Worm (Caenorhabditis elegans) whole organism, late embryonic: ENCODE results near the gene degl-1.

ENCODE experiments used
- C08G9.2 ChIP-seq: sonication (generic microtip); optimal IDR thresholded peaks from 2 replicates; lab custom pipeline; 2016; ENCODE audit warnings: mild to moderate bottlenecking, missing genetic modification characterization, moderate library complexity, missing compliant biosample characterization
- K09A11.1 ChIP-seq: sonication (generic microtip); optimal IDR thresholded peaks from 2 replicates; lab custom pipeline; 2017; ENCODE audit warnings: antibody characterized with exemption, mild to moderate bottlenecking, missing genetic modification characterization, missing compliant biosample characterization; ENCODE audit not compliant: insufficient read depth
- ama-1 ChIP-seq: fragments of 150-350 bp; optimal IDR thresholded peaks from 2 replicates; lab custom pipeline; 2014
- ceh-18 ChIP-seq: sonication (generic microtip); optimal IDR thresholded peaks from 2 replicates; lab custom pipeline; 2016; ENCODE audit warnings: missing genetic modification characterization, missing compliant biosample characterization
- ceh-2 ChIP-seq: sonication (generic microtip); optimal IDR thresholded peaks from 2 replicates; lab custom pipeline; 2016; ENCODE audit warnings: missing genotype, missing genetic modification characterization, missing compliant biosample characterization
- ceh-24 ChIP-seq: sonication (generic microtip); optimal IDR thresholded peaks from 2 replicates; lab custom pipeline; 2016; ENCODE audit warnings: mild to moderate bottlenecking, missing genetic modification characterization, missing compliant biosample characterization
- ceh-31 ChIP-seq: sonication (generic microtip); optimal IDR thresholded peaks from 2 replicates; lab custom pipeline; 2016; ENCODE audit warnings: missing genetic modification characterization, missing compliant biosample characterization
- ceh-45 ChIP-seq: fragments of 200-800 bp; sonication (Bioruptor generic); IDR thresholded peaks from 2 replicates; pipeline ENCODE4 v1.3.6; 2022; ENCODE audit warnings: missing genetic modification reagents, missing genetic modification characterization, missing compliant biosample characterization
- ceh-48 ChIP-seq: sonication (generic microtip); optimal IDR thresholded peaks from 2 replicates; lab custom pipeline; 2016; ENCODE audit warnings: missing genetic modification characterization, inconsistent platforms, missing compliant biosample characterization
- ceh-9 ChIP-seq: sonication (generic microtip); optimal IDR thresholded peaks from 2 replicates; lab custom pipeline; 2016; ENCODE audit warnings: mild to moderate bottlenecking, missing genetic modification characterization, inconsistent platforms, missing compliant biosample characterization
- dve-1 ChIP-seq: sonication (generic microtip); optimal IDR thresholded peaks from 2 replicates; lab custom pipeline; 2017; ENCODE audit warnings: antibody characterized with exemption, mild to moderate bottlenecking, missing genetic modification characterization, missing compliant biosample characterization
- elt-2 ChIP-seq: sonication (generic microtip); optimal IDR thresholded peaks from 2 replicates; lab custom pipeline; 2016; ENCODE audit warnings: missing genetic modification reagents, missing genetic modification characterization, missing compliant biosample characterization
- elt-4 ChIP-seq: sonication (generic microtip); optimal IDR thresholded peaks from 2 replicates; lab custom pipeline; 2016; ENCODE audit warnings: missing genetic modification characterization, missing compliant biosample characterization
- gmeb-2 ChIP-seq: sonication (generic microtip); optimal IDR thresholded peaks from 2 replicates; lab custom pipeline; 2016; ENCODE audit warnings: missing genetic modification characterization, inconsistent platforms, missing compliant biosample characterization
- hlh-30 ChIP-seq: sonication (generic microtip); optimal IDR thresholded peaks from 2 replicates; lab custom pipeline; 2017; ENCODE audit warnings: antibody characterized with exemption, missing genetic modification characterization, missing compliant biosample characterization; ENCODE audit not compliant: insufficient read depth
- lin-11 ChIP-seq: fragments of 200-800 bp; sonication (Bioruptor generic); optimal IDR thresholded peaks from 2 replicates; lab custom pipeline; 2018; ENCODE audit warnings: mild to moderate bottlenecking, missing genetic modification characterization, missing compliant biosample characterization
- madf-2 ChIP-seq: sonication (generic microtip); optimal IDR thresholded peaks from 2 replicates; lab custom pipeline; 2017; ENCODE audit warnings: missing genetic modification characterization, missing compliant biosample characterization
- nfya-1 ChIP-seq: sonication (generic microtip); optimal IDR thresholded peaks from 2 replicates; lab custom pipeline; 2017; ENCODE audit warnings: missing genetic modification characterization, mild to moderate bottlenecking, missing compliant biosample characterization, antibody characterized with exemption, moderate library complexity
- npax-4 ChIP-seq: sonication (generic microtip); optimal IDR thresholded peaks from 2 replicates; lab custom pipeline; 2016; ENCODE audit warnings: missing genetic modification characterization, missing compliant biosample characterization
- odd-2 ChIP-seq: sonication (generic microtip); optimal IDR thresholded peaks from 2 replicates; lab custom pipeline; 2017; ENCODE audit warnings: antibody characterized with exemption, mild to moderate bottlenecking, missing genetic modification characterization, missing compliant biosample characterization
- pax-1 ChIP-seq: fragments of 150-350 bp; optimal IDR thresholded peaks from 2 replicates; lab custom pipeline; 2014; ENCODE audit warnings: missing biosample characterization, missing genetic modification characterization
- ref-2 ChIP-seq: sonication (generic microtip); optimal IDR thresholded peaks from 2 replicates; lab custom pipeline; 2016; ENCODE audit warnings: missing genetic modification characterization, missing compliant biosample characterization
- sdc-2 ChIP-seq: sonication (generic microtip); optimal IDR thresholded peaks from 2 replicates; lab custom pipeline; 2016; ENCODE audit warnings: missing genotype, missing genetic modification characterization, missing compliant biosample characterization
- sox-2 ChIP-seq: fragments of 200-800 bp; sonication (Bioruptor generic); IDR thresholded peaks from 2 replicates; pipeline ENCODE4 v1.3.6; 2022; ENCODE audit warnings: missing genetic modification reagents, missing genetic modification characterization, missing compliant biosample characterization
- syd-9 ChIP-seq: sonication (generic microtip); optimal IDR thresholded peaks from 2 replicates; lab custom pipeline; 2016; ENCODE audit warnings: mild to moderate bottlenecking, missing genetic modification characterization, moderate library complexity, missing compliant biosample characterization
- tbx-2 ChIP-seq: sonication (generic microtip); optimal IDR thresholded peaks from 2 replicates; lab custom pipeline; 2016; ENCODE audit warnings: missing genetic modification characterization, missing compliant biosample characterization
- unc-42 ChIP-seq: sonication (generic microtip); optimal IDR thresholded peaks from 2 replicates; lab custom pipeline; 2016; ENCODE audit warnings: missing genotype, missing genetic modification characterization, missing compliant biosample characterization
- unc-55 ChIP-seq: sonication (generic microtip); optimal IDR thresholded peaks from 2 replicates; lab custom pipeline; 2017; ENCODE audit warnings: missing biosample characterization, missing genetic modification reagents, missing genetic modification characterization
- unc-86 ChIP-seq: sonication (generic microtip); optimal IDR thresholded peaks from 2 replicates; lab custom pipeline; 2016; ENCODE audit warnings: missing genetic modification characterization, missing compliant biosample characterization

Gene degl-1

DNA sequence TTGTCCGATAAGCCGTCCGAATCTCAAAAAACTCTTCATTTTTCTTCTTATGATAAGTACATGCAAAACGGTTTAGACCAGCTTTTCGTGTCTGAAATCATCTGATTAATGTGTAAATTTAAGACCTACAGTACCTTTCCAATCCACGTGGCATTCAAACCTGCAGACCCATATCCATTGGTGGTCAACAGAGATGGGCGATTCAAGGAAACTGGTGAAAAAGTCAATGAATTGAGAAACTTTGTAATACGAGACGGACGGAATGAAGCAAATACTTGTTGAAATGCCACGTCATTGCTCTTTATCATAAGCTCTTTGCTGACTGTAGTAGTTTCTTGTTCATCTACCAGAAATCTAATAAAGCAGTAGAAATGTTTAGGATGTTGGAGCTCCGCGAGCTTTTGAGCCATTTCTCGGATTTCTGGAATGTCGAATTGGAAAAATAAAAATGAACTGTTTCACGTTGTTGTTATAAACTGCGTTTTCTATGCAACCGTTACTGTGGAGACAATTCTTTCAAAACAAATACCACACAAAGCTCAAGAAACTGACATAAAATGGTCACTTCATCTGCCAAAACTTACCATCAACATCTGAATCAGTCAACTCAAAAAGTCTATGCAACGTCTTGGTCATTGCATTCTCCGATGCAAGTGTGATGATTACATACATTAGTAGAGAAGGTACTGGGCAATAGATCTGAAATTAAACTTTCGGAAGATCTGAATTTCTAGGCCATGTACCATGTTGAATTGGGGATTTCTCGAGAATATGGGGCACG lies 7.1 kb downstream of the degl-1 start:
- TF ChIP-seq unc-42 (tag; lab: Kevin White, UChicago) (no peak), madf-2 (no peak), odd-2 (tag; lab: Kevin White, UChicago) (no peak), unc-55 (no peak), sox-2 (GFP tag; lab: Robert Waterston, UW) (no peak)

ce11 chrIV:14763348-14763747 lies 7.9 kb downstream of the degl-1 start:
- 0 out of 2 replicates have a peak, but pooled peaks have one; percentile 43 for TF ChIP-seq sox-2 (GFP tag; lab: Robert Waterston, UW)
- peak; percentile 16 for TF ChIP-seq unc-42 (tag; lab: Kevin White, UChicago)
- TF ChIP-seq ceh-18 (tag; lab: Kevin White, UChicago), result peak; percentile 40
- TF ChIP-seq hlh-30, result peak; percentile 93
- TF ChIP-seq tbx-2 (tag; lab: Kevin White, UChicago), result peak; percentile 24
- TF ChIP-seq elt-2 (tag; lab: Kevin White, UChicago), result peak; percentile 4
- peak; percentile 44 for TF ChIP-seq ceh-31
- TF ChIP-seq nfya-1 (tag; lab: Kevin White, UChicago), result peak; percentile 27

- TF ChIP-seq ceh-48 (tag; lab: Kevin White, UChicago) (no peak), madf-2 (no peak), ref-2 (tag; lab: Kevin White, UChicago) (no peak), ceh-2 (no peak), ceh-45 (no peak), elt-4 (tag; lab: Kevin White, UChicago) (no peak), ama-1 (lab: Kevin White, UChicago) (no peak), syd-9 (tag; lab: Kevin White, UChicago) (no peak), tbx-2 (tag; lab: Kevin White, UChicago) (no peak), C08G9.2 (tag; lab: Kevin White, UChicago) (no peak), sdc-2 (no peak), K09A11.1 (tag; lab: Kevin White, UChicago) (no peak)
Measured at ce11 chrIV:14760845-14761244, 10.4 kb downstream of the degl-1 start, which contains the start of gene ptp-5.2. Gene ptp-5.2 (minus strand): TSS chrIV:14760945.

DNA sequence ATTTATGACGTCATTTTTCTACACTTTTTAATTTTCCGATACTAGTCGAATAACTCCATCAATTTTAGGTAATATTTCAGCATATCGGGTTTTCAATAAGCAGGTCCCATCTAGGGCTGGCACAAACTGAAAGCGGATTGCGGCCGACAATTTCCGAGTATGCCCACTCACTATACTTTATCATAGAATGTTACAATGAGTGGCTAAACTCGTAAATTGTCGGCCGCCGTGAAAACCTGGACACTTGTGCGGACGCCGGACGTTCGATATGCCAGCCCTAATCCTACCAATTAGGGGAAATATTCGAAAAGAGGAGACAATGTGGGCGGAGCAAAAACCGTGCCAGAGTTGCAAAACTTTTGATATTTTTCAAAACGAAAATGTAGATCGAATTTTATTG lies 11.6 kb downstream of the degl-1 start:
- no peak for TF ChIP-seq unc-86 (tag; lab: Kevin White, UChicago)
- TF ChIP-seq syd-9 (tag; lab: Kevin White, UChicago), result no peak
- no peak for TF ChIP-seq ama-1 (lab: Kevin White, UChicago)
- no peak for TF ChIP-seq C08G9.2 (tag; lab: Kevin White, UChicago)
- TF ChIP-seq ref-2 (tag; lab: Kevin White, UChicago), result no peak
- no peak for TF ChIP-seq ceh-2
- no peak for TF ChIP-seq hlh-30
- TF ChIP-seq ceh-45, result no peak
- no peak for TF ChIP-seq ceh-9 (tag; lab: Kevin White, UChicago)
- no peak for TF ChIP-seq npax-4 (tag; lab: Kevin White, UChicago)
- TF ChIP-seq, all 69 proteins: peak for 0

ce11 chrIV:14757786-14758185 lies 13.4 kb downstream of the degl-1 start:
- TF ChIP-seq syd-9 (tag; lab: Kevin White, UChicago), result no peak
- TF ChIP-seq ama-1 (lab: Kevin White, UChicago), result no peak
- TF ChIP-seq hlh-30, result no peak

- no peak for TF ChIP-seq K09A11.1 (tag; lab: Kevin White, UChicago)
- no peak for TF ChIP-seq dve-1 (tag; lab: Kevin White, UChicago)
- no peak for TF ChIP-seq pax-1 (tag; lab: Kevin White, UChicago)
- no peak for TF ChIP-seq ceh-24
- no peak for TF ChIP-seq gmeb-2 (tag; lab: Kevin White, UChicago)
- TF ChIP-seq nfya-1 (tag; lab: Kevin White, UChicago), result no peak
- TF ChIP-seq lin-11 (tag; lab: Kevin White, UChicago), result no peak
- TF ChIP-seq, all 69 proteins: peak for 0
Measured at ce11 chrIV:14754912-14755311, 16.3 kb downstream of the degl-1 start, which contains the start of gene Y57G11C.499. Gene Y57G11C.499 (minus strand): TSS chrIV:14754934.
